Worm (Caenorhabditis elegans) whole organism, late embryonic: Measurements from ENCODE around the gene fbxc-23.

ENCODE experiments used
- ama-1 ChIP-seq: fragments of 150-350 bp; optimal IDR thresholded peaks from 2 replicates; lab custom pipeline; 2014
- fkh-10 ChIP-seq: fragments of 150-350 bp; optimal IDR thresholded peaks from 2 replicates; lab custom pipeline; 2014; ENCODE audit warnings: missing biosample characterization, missing genetic modification reagents, missing genetic modification characterization
- gmeb-2 ChIP-seq: sonication (generic microtip); optimal IDR thresholded peaks from 2 replicates; lab custom pipeline; 2016; ENCODE audit warnings: missing genetic modification characterization, inconsistent platforms, missing compliant biosample characterization
- ttx-3 ChIP-seq: sonication (generic microtip); optimal IDR thresholded peaks from 2 replicates; lab custom pipeline; 2016; ENCODE audit warnings: missing genetic modification reagents, missing genetic modification characterization, missing compliant biosample characterization

ce11 chrII:13632238-13632637 is 35.9 kb upstream of the fbxc-23 start, which contains the start of gene tag-10:
- TF ChIP-seq ama-1 (lab: Kevin White, UChicago) (no peak), ttx-3 (tag; lab: Kevin White, UChicago) (no peak), gmeb-2 (tag; lab: Kevin White, UChicago) (no peak), fkh-10 (GFP tag; lab: Kevin White, UChicago) (no peak)
